Fruit fly (Drosophila melanogaster) whole organism, embryonic: Measurements from ENCODE around the gene Zip88E.

ENCODE experiments used
- Atf3 ChIP-seq: fragments of 200-800 bp; sonication (Bioruptor generic); optimal IDR thresholded peaks from 3 replicates; lab custom pipeline; 2016; ENCODE audit warnings: missing biosample characterization, missing genetic modification characterization
- CG1024 ChIP-seq: fragments of 200-800 bp; sonication (Bioruptor generic); IDR thresholded peaks from 2 replicates; pipeline ENCODE4 v1.3.6; 2022; ENCODE audit warnings: missing biosample characterization, missing genetic modification characterization
- CG10462 ChIP-seq: fragments of 200-800 bp; sonication (Bioruptor generic); optimal IDR thresholded peaks from 2 replicates; lab custom pipeline; 2016; ENCODE audit warnings: missing biosample characterization, missing genetic modification characterization
- CG12744 ChIP-seq: fragments of 200-800 bp; sonication (Bioruptor generic); optimal IDR thresholded peaks from 2 replicates; lab custom pipeline; 2016; ENCODE audit warnings: missing biosample characterization, missing genetic modification characterization
- CG14710 ChIP-seq: fragments of 200-800 bp; sonication (Bioruptor generic); optimal IDR thresholded peaks from 3 replicates; lab custom pipeline; 2019; ENCODE audit warnings: missing biosample characterization, mild to moderate bottlenecking, missing genetic modification characterization, moderate library complexity
- CG1529 ChIP-seq: fragments of 200-800 bp; sonication (Bioruptor generic); optimal IDR thresholded peaks from 3 replicates; lab custom pipeline; 2018; ENCODE audit warnings: missing biosample characterization, missing genetic modification characterization
- CG1647 ChIP-seq: fragments of 200-800 bp; sonication (Bioruptor generic); optimal IDR thresholded peaks from 3 replicates; lab custom pipeline; 2016; ENCODE audit warnings: missing biosample characterization, missing genetic modification characterization
- CG2116 ChIP-seq: fragments of 200-800 bp; sonication (Bioruptor generic); optimal IDR thresholded peaks from 3 replicates; lab custom pipeline; 2018; ENCODE audit warnings: missing biosample characterization, mild to moderate bottlenecking, missing genetic modification characterization
- CG2875 ChIP-seq: fragments of 200-800 bp; sonication (Bioruptor generic); optimal IDR thresholded peaks from 2 replicates; lab custom pipeline; 2017; ENCODE audit warnings: missing biosample characterization, mild to moderate bottlenecking, missing genetic modification characterization, missing genetic modification reagents
- CG31365 ChIP-seq: fragments of 200-800 bp; sonication (Bioruptor generic); optimal IDR thresholded peaks from 2 replicates; lab custom pipeline; 2018; ENCODE audit warnings: missing biosample characterization, mild to moderate bottlenecking, missing genetic modification characterization
- CG3847 ChIP-seq: fragments of 200-800 bp; sonication (Bioruptor generic); IDR thresholded peaks from 2 replicates; pipeline ENCODE4 v1.3.6; 2022; ENCODE audit warnings: missing biosample characterization, missing genetic modification characterization
- CG42726 ChIP-seq: fragments of 200-800 bp; sonication (Bioruptor generic); IDR thresholded peaks from 2 replicates; pipeline ENCODE4 v1.3.6; 2022; ENCODE audit warnings: missing biosample characterization, missing genetic modification characterization; ENCODE audit not compliant: partially characterized antibody
- CG43689 ChIP-seq: fragments of 200-800 bp; sonication (Bioruptor generic); IDR thresholded peaks from 2 replicates; pipeline ENCODE4 v1.3.6; 2022; ENCODE audit warnings: missing biosample characterization, missing genetic modification characterization
- CG4424 ChIP-seq: fragments of 200-800 bp; sonication (Bioruptor generic); optimal IDR thresholded peaks from 3 replicates; lab custom pipeline; 2016; ENCODE audit warnings: missing biosample characterization, missing genetic modification characterization
- CG4617 ChIP-seq: fragments of 200-800 bp; sonication (Bioruptor generic); optimal IDR thresholded peaks from 3 replicates; lab custom pipeline; 2016; ENCODE audit warnings: missing biosample characterization, missing genetic modification characterization, borderline replicate concordance
- CG7928 ChIP-seq: fragments of 200-800 bp; sonication (Bioruptor generic); optimal IDR thresholded peaks from 2 replicates; lab custom pipeline; 2017; ENCODE audit warnings: missing biosample characterization, mild to moderate bottlenecking, missing genetic modification characterization
- CG7963 ChIP-seq: fragments of 200-800 bp; sonication (Bioruptor generic); IDR thresholded peaks from 3 replicates; pipeline ENCODE4 v1.3.6; 2022; ENCODE audit warnings: missing biosample characterization, missing genetic modification characterization; ENCODE audit not compliant: partially characterized antibody
- CG8359 ChIP-seq: fragments of 200-800 bp; sonication (Bioruptor generic); optimal IDR thresholded peaks from 2 replicates; lab custom pipeline; 2017; ENCODE audit warnings: missing biosample characterization, mild to moderate bottlenecking, missing genetic modification characterization, borderline replicate concordance
- D ChIP-seq, 2 experiments: fragments of 200-800 bp in 1 of 2; fragments of >200 bp in 1 of 2; sonication (Bioruptor generic) in 1 of 2; optimal IDR thresholded peaks; 2 replicates in 1 of 2; 3 replicates in 1 of 2; lab custom pipeline; 2017; ENCODE audit warnings: mild to moderate bottlenecking in 1 of 2, missing biosample characterization in 1 of 2, missing genetic modification characterization in 1 of 2, missing genetic modification reagents in 1 of 2
- Ets97D ChIP-seq: fragments of 200-800 bp; sonication (Bioruptor generic); optimal IDR thresholded peaks from 3 replicates; lab custom pipeline; 2016; ENCODE audit warnings: missing biosample characterization, missing genetic modification characterization
- HLH3B ChIP-seq: fragments of 200-800 bp; sonication (Bioruptor generic); IDR thresholded peaks from 2 replicates; pipeline ENCODE4 v1.3.6; 2022; ENCODE audit warnings: missing biosample characterization, missing genetic modification characterization
- Hey ChIP-seq: fragments of 200-800 bp; sonication (Bioruptor generic); optimal IDR thresholded peaks from 3 replicates; lab custom pipeline; 2018; ENCODE audit warnings: missing biosample characterization, mild to moderate bottlenecking, missing genetic modification characterization
- HmgZ ChIP-seq: fragments of 200-800 bp; sonication (Bioruptor generic); optimal IDR thresholded peaks from 2 replicates; lab custom pipeline; 2018; ENCODE audit warnings: missing biosample characterization, mild to moderate bottlenecking, missing genetic modification characterization
- Hsf ChIP-seq: fragments of 200-800 bp; sonication (Bioruptor generic); optimal IDR thresholded peaks from 3 replicates; lab custom pipeline; 2016; ENCODE audit warnings: missing biosample characterization, missing genetic modification characterization
- chm ChIP-seq: fragments of 200-800 bp; sonication (Bioruptor generic); IDR thresholded peaks from 2 replicates; pipeline ENCODE4 v1.3.6; 2022; ENCODE audit warnings: missing biosample characterization, missing genetic modification characterization
- dimm ChIP-seq: fragments of 200-800 bp; sonication (Bioruptor generic); IDR thresholded peaks from 2 replicates; pipeline ENCODE4 v1.3.6; 2022; ENCODE audit warnings: missing biosample characterization, missing genetic modification characterization
- ftz-f1 ChIP-seq: fragments of 200-800 bp; sonication (Bioruptor generic); optimal IDR thresholded peaks from 2 replicates; lab custom pipeline; 2016; ENCODE audit warnings: missing biosample characterization, missing genetic modification characterization
- fu2 ChIP-seq: fragments of 200-800 bp; sonication (Bioruptor generic); optimal IDR thresholded peaks from 2 replicates; lab custom pipeline; 2016; ENCODE audit warnings: missing biosample characterization, missing genetic modification characterization
- gfzf ChIP-seq: fragments of 200-800 bp; sonication (Bioruptor generic); optimal IDR thresholded peaks from 2 replicates; lab custom pipeline; 2016; ENCODE audit warnings: missing biosample characterization, mild to moderate bottlenecking, missing genetic modification characterization, moderate library complexity
- gsb ChIP-seq: fragments of 200-800 bp; sonication (Bioruptor generic); IDR thresholded peaks from 2 replicates; pipeline ENCODE4 v1.3.6; 2022; ENCODE audit warnings: missing biosample characterization, missing genetic modification characterization
- h ChIP-seq: fragments of >200 bp; optimal IDR thresholded peaks from 2 replicates; lab custom pipeline; 2017
- nom ChIP-seq: fragments of 200-800 bp; sonication (Bioruptor generic); optimal IDR thresholded peaks from 2 replicates; lab custom pipeline; 2017; ENCODE audit warnings: missing biosample characterization, missing genetic modification characterization, mild to moderate bottlenecking, moderate library complexity, missing genetic modification reagents
- org-1 ChIP-seq: fragments of 200-800 bp; sonication (Bioruptor generic); optimal IDR thresholded peaks from 2 replicates; lab custom pipeline; 2017; ENCODE audit warnings: missing biosample characterization, missing genetic modification characterization
- pho ChIP-seq: fragments of 200-800 bp; sonication (Bioruptor generic); optimal IDR thresholded peaks from 2 replicates; lab custom pipeline; 2016; ENCODE audit warnings: missing biosample characterization, missing genetic modification characterization
- repo ChIP-seq: fragments of 200-800 bp; sonication (Bioruptor generic); optimal IDR thresholded peaks from 2 replicates; lab custom pipeline; 2016; ENCODE audit warnings: missing biosample characterization, missing genetic modification characterization
- sna ChIP-seq: fragments of 200-800 bp; sonication (Bioruptor generic); IDR thresholded peaks from 2 replicates; pipeline ENCODE4 v1.3.6; 2022; ENCODE audit warnings: missing biosample characterization, missing genetic modification characterization; ENCODE audit not compliant: partially characterized antibody
- twi ChIP-seq: fragments of 200-800 bp; optimal IDR thresholded peaks from 2 replicates; lab custom pipeline; 2019; ENCODE audit warnings: missing biosample characterization, mild to moderate bottlenecking, missing genetic modification characterization, moderate library complexity
- unc-4 ChIP-seq: fragments of 200-800 bp; sonication (Bioruptor generic); IDR thresholded peaks from 2 replicates; pipeline ENCODE4 v1.3.6; 2022; ENCODE audit warnings: missing biosample characterization, missing genetic modification characterization; ENCODE audit not compliant: partially characterized antibody
- zen ChIP-seq: fragments of 200-800 bp; sonication (Bioruptor generic); optimal IDR thresholded peaks from 3 replicates; lab custom pipeline; 2018; ENCODE audit warnings: missing biosample characterization, mild to moderate bottlenecking, missing genetic modification characterization, moderate library complexity
- zen2 ChIP-seq: fragments of 200-800 bp; sonication (Bioruptor generic); IDR thresholded peaks from 3 replicates; pipeline ENCODE4 v1.3.6; 2022; ENCODE audit warnings: missing biosample characterization, missing genetic modification characterization; ENCODE audit not compliant: partially characterized antibody

The Zip88E gene

DNA sequence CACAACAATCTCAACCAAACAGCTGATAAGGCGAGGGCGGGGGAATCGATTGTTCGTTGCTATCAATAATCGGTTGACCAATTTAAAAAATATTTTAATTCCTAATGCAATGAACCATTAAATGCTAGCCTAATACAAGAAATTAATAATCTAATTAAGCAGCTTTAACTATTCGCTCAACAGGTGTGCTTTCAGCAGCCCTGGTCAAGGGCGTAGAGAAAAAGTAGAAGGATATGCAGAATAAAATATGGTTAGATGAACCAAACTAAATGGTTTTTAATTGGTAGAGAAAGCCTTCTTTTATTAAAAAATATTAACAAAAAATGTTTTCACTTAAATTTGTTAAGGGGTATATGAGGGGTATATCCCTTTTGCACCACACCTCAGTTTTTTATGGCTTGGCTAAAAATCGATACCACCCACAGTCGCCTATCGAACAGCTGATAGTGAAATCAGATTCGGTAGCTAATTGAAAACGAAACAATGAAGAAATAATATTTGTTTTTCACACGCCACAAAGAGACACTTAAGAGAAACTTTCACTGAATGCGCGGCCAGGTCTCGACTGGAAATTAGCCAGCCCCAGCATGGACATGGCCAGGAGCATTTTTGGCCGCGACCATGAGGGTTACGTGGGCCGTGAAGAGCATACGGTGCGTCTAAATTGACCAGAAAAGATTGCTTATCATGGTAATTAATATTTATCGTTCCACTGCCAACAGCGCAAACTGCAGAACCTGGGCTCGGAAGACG lies 49.5 kb upstream of the Zip88E start, which contains the start of the genes SIDL and CG12241 (continued):
- TF ChIP-seq Ets97D (GFP tag; lab: Kevin White, UChicago) (peak; percentile 79), sna (GFP tag; lab: Robert Waterston, UW) (0 out of 2 replicates have a peak, but pooled peaks have one; percentile 29), unc-4 (GFP tag; lab: Robert Waterston, UW) (0 out of 2 replicates have a peak, but pooled peaks have one; percentile 44), HmgZ (peak; percentile 16), CG2875 (no peak), dimm (GFP tag; lab: Robert Waterston, UW) (no peak), CG43689 (GFP tag; lab: Robert Waterston, UW) (no peak), zen (tag; lab: Kevin White, UChicago) (peak; percentile 72), CG7963 (GFP tag; lab: Robert Waterston, UW) (no peak), CG1529 (no peak), pho (GFP tag; lab: Kevin White, UChicago) (peak; percentile 79), CG1647 (peak; percentile 81), fu2 (GFP tag; lab: Kevin White, UChicago) (peak; percentile 19), CG4424 (GFP tag; lab: Kevin White, UChicago) (peak; percentile 79), h (lab: Kevin White, UChicago) (no peak), gfzf (GFP tag; lab: Kevin White, UChicago) (peak; percentile 15), CG4617 (GFP tag; lab: Kevin White, UChicago) (peak; percentile 18), CG8359 (no peak), Atf3 (GFP tag; lab: Kevin White, UChicago) (peak; percentile 20), chm (GFP tag; lab: Robert Waterston, UW) (peak; percentile 92), CG1024 (GFP tag; lab: Robert Waterston, UW) (peak; percentile 87), repo (GFP tag; lab: Kevin White, UChicago) (peak; percentile 46), CG10462 (peak; percentile 17), org-1 (GFP tag; lab: Kevin White, UChicago) (peak; percentile 11), HLH3B (GFP tag; lab: Robert Waterston, UW) (peak; percentile 92), CG3847 (GFP tag; lab: Robert Waterston, UW) (peak; percentile 52; the same call in 1 of the 2 replicates), gsb (GFP tag; lab: Robert Waterston, UW) (peak; percentile 82), CG14710 (tag; lab: Kevin White, UChicago) (peak; percentile 73), D (optimal IDR thresholded peaks at IDR 0.05; lab: Kevin White, UChicago) (no peak), D (GFP tag; optimal IDR thresholded peaks at IDR 0.05; lab: Kevin White, UChicago) (peak; percentile 72), zen2 (GFP tag; lab: Robert Waterston, UW) (no peak), Hsf (GFP tag; lab: Kevin White, UChicago) (peak; percentile 72), Hey (no peak), CG2116 (GFP tag; lab: Kevin White, UChicago) (peak; percentile 79), twi (tag; lab: Kevin White, UChicago) (peak; percentile 13), CG31365 (tag; lab: Kevin White, UChicago) (peak; percentile 27), CG7928 (peak; percentile 85), ftz-f1 (GFP tag; lab: Kevin White, UChicago) (peak; percentile 60), nom (GFP tag; lab: Kevin White, UChicago) (peak; percentile 75), CG42726 (GFP tag; lab: Robert Waterston, UW) (no peak), CG12744 (GFP tag; lab: Kevin White, UChicago) (peak; percentile 11)
